Fruit fly (Drosophila melanogaster): ENCODE results near the gene CG17327.

- TF ChIP-seq CG6163 (GFP tag; IDR thresholded peaks at IDR 0.05) = no peak
- no peak for TF ChIP-seq topi (GFP tag; optimal IDR thresholded peaks at IDR 0.05)
- no peak for TF ChIP-seq Sox102F (GFP tag; optimal IDR thresholded peaks at IDR 0.05)
- no peak for TF ChIP-seq pdm3 (GFP tag; optimal IDR thresholded peaks at IDR 0.05)
- no peak for TF ChIP-seq CG11762 (GFP tag; optimal IDR thresholded peaks at IDR 0.05; ENCODE audit: insufficient read depth)
- no peak for TF ChIP-seq Lpt (GFP tag; optimal IDR thresholded peaks at IDR 0.05)
- no peak for TF ChIP-seq CG6276 (GFP tag; optimal IDR thresholded peaks at IDR 0.05)
Observed at dm6 chr3R:13041750-13042149, 44.2 kb upstream of the CG17327 start, which contains the start of gene CG11670.
